Worm (Caenorhabditis elegans): ENCODE measurements around the gene C05B5.4.
A peak's percentile ranks its signal among the peaks of the same experiment; 100 is the strongest.

The C05B5.4 gene

ce11 chrIII:9969371-9969770 lies 24.3 kb upstream of the C05B5.4 start:
- TF ChIP-seq nhr-25 (tag; optimal IDR thresholded peaks at IDR 0.05) (no peak), mml-1 (tag; optimal IDR thresholded peaks at IDR 0.05) (no peak), ztf-4 (tag; optimal IDR thresholded peaks at IDR 0.05) (no peak), mdl-1 (tag; optimal IDR thresholded peaks at IDR 0.05) (no peak), lin-39 (tag; optimal IDR thresholded peaks at IDR 0.05) (no peak), elt-2 (tag; optimal IDR thresholded peaks at IDR 0.05) (no peak), ama-1 (optimal IDR thresholded peaks at IDR 0.05) (no peak), ceh-9 (tag; optimal IDR thresholded peaks at IDR 0.05) (no peak), jun-1 (tag; optimal IDR thresholded peaks at IDR 0.05) (no peak)

DNA sequence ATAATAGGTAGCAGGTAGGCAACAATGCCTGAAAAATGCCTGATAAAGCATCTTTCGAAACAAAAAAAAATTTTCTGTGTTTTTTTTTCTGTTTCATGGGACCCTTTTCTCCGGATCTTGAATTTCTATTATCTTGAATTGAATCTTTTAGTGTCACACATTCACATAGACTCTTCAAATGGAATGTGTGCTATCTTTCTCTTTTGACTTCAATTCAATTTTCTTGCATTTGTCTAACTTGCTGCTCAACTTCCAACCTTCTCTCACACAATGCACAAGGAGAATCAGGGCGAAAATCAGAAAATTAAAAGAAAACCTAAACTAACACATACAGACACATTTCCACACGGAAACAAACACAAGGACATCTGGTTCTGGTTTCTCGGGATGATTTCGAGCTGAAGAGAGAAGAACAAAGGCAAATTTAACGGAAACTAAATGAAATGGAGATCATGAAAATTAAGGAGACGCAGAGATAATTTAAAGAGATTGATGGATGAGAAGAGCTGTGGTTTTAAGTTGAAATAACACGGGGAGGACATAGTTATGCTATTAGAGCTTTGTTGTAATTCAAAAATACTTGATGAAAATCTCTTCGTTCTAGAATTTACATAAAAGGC lies 21.4 kb upstream of the C05B5.4 start:
- TF ChIP-seq fkh-10 (GFP tag; optimal IDR thresholded peaks at IDR 0.05): peak; percentile 59
- TF ChIP-seq ceh-16 (tag; optimal IDR thresholded peaks at IDR 0.05): no peak

- no peak for TF ChIP-seq nfya-1 (tag; optimal IDR thresholded peaks at IDR 0.05; ENCODE audit: insufficient read depth)
- no peak for TF ChIP-seq nhr-12 (tag; optimal IDR thresholded peaks at IDR 0.05)
- no peak for TF ChIP-seq pqm-1 (tag; optimal IDR thresholded peaks at IDR 0.05)
- TF ChIP-seq mml-1 (tag; optimal IDR thresholded peaks at IDR 0.05): no peak
- no peak for TF ChIP-seq nhr-43 (tag; optimal IDR thresholded peaks at IDR 0.05; ENCODE audit: poor library complexity, severe bottlenecking)
- TF ChIP-seq eor-1 (tag; optimal IDR thresholded peaks at IDR 0.05): no peak
- no peak for TF ChIP-seq nhr-237 (tag; optimal IDR thresholded peaks at IDR 0.05)
- no peak for TF ChIP-seq aly-2 (tag; optimal IDR thresholded peaks at IDR 0.05)
- TF ChIP-seq ceh-28 (tag; optimal IDR thresholded peaks at IDR 0.05): no peak
- TF ChIP-seq nhr-11 (tag; optimal IDR thresholded peaks at IDR 0.05): no peak
- TF ChIP-seq fkh-2 (tag; optimal IDR thresholded peaks at IDR 0.05): no peak
- TF ChIP-seq zag-1 (tag; optimal IDR thresholded peaks at IDR 0.05): no peak
- no peak for TF ChIP-seq egl-5 (tag; optimal IDR thresholded peaks at IDR 0.05)
- no peak for TF ChIP-seq unc-62 (GFP tag; optimal IDR thresholded peaks at IDR 0.05)
- TF ChIP-seq R02D3.7 (tag; optimal IDR thresholded peaks at IDR 0.05): no peak
- TF ChIP-seq nhr-23 (tag; optimal IDR thresholded peaks at IDR 0.05): no peak
- no peak for TF ChIP-seq nhr-67 (tag; optimal IDR thresholded peaks at IDR 0.05)
- TF ChIP-seq lin-39 (tag; optimal IDR thresholded peaks at IDR 0.05): no peak
- no peak for TF ChIP-seq nhr-28 (tag; optimal IDR thresholded peaks at IDR 0.05)
- TF ChIP-seq ceh-82 (tag; optimal IDR thresholded peaks at IDR 0.05): no peak
Observed at ce11 chrIII:9973765-9974164, 19.9 kb upstream of the C05B5.4 start, which contains the start of gene R10E12.2. Gene R10E12.2, minus strand, starts transcription at chrIII:9973865.

- TF ChIP-seq R02D3.7 (tag; optimal IDR thresholded peaks at IDR 0.05): no peak
- no peak for TF ChIP-seq fkh-2 (tag; optimal IDR thresholded peaks at IDR 0.05)
- TF ChIP-seq egl-5 (tag; optimal IDR thresholded peaks at IDR 0.05): peak; percentile 8
- no peak for TF ChIP-seq jun-1 (tag; optimal IDR thresholded peaks at IDR 0.05)
Observed at ce11 chrIII:9982119-9982642, 11.5 kb upstream of the C05B5.4 start.

ce11 chrIII:9984604-9985003 lies 9.1 kb upstream of the C05B5.4 start:
- TF ChIP-seq lin-39 (tag; optimal IDR thresholded peaks at IDR 0.05) (no peak), zag-1 (tag; optimal IDR thresholded peaks at IDR 0.05) (no peak), unc-62 (GFP tag; optimal IDR thresholded peaks at IDR 0.05) (no peak), nhr-67 (tag; optimal IDR thresholded peaks at IDR 0.05) (no peak), ceh-16 (tag; optimal IDR thresholded peaks at IDR 0.05) (no peak), aly-2 (tag; optimal IDR thresholded peaks at IDR 0.05) (no peak), skn-1 (tag; optimal IDR thresholded peaks at IDR 0.05) (no peak), pha-4 (tag; optimal IDR thresholded peaks at IDR 0.05) (no peak), unc-39 (tag; optimal IDR thresholded peaks at IDR 0.05) (no peak), ama-1 (optimal IDR thresholded peaks at IDR 0.05) (no peak), nhr-237 (tag; optimal IDR thresholded peaks at IDR 0.05) (no peak), ztf-4 (tag; optimal IDR thresholded peaks at IDR 0.05) (no peak), mml-1 (tag; optimal IDR thresholded peaks at IDR 0.05) (no peak), fkh-10 (GFP tag; optimal IDR thresholded peaks at IDR 0.05) (no peak), fkh-2 (tag; optimal IDR thresholded peaks at IDR 0.05) (no peak), egl-5 (tag; optimal IDR thresholded peaks at IDR 0.05) (no peak), ztf-11 (tag; optimal IDR thresholded peaks at IDR 0.05) (no peak), nhr-76 (tag; optimal IDR thresholded peaks at IDR 0.05) (no peak), fos-1 (tag; optimal IDR thresholded peaks at IDR 0.05) (no peak)
